Fruit fly (Drosophila melanogaster) whole organism, adult: ENCODE measurements around the gene Tnks.

Experiments
- CG11617 ChIP-seq: fragments of 200-800 bp; sonication (Bioruptor generic); optimal IDR thresholded peaks from 2 replicates; lab custom pipeline; 2017; ENCODE audit warnings: mild to moderate bottlenecking, missing biosample characterization, missing genetic modification reagents, missing genetic modification characterization
- CG12768 ChIP-seq: fragments of 200-800 bp; sonication (Bioruptor generic); optimal IDR thresholded peaks from 2 replicates; lab custom pipeline; 2017; ENCODE audit warnings: missing biosample characterization, missing genetic modification characterization, mild to moderate bottlenecking, moderate library complexity, missing genetic modification reagents
- CG14711 ChIP-seq: fragments of 200-800 bp; sonication (Bioruptor generic); optimal IDR thresholded peaks from 2 replicates; lab custom pipeline; 2018; ENCODE audit warnings: missing biosample characterization, mild to moderate bottlenecking, missing genetic modification characterization, moderate library complexity
- CG1620 ChIP-seq: fragments of 200-800 bp; sonication (Bioruptor generic); optimal IDR thresholded peaks from 2 replicates; lab custom pipeline; 2016; ENCODE audit warnings: missing biosample characterization, missing genetic modification characterization
- CG33017 ChIP-seq: fragments of 200-800 bp; sonication (Bioruptor generic); optimal IDR thresholded peaks from 2 replicates; lab custom pipeline; 2018; ENCODE audit warnings: missing biosample characterization, mild to moderate bottlenecking, missing genetic modification characterization, moderate library complexity
- CG5204 ChIP-seq: fragments of 200-800 bp; sonication (Bioruptor generic); optimal IDR thresholded peaks from 2 replicates; lab custom pipeline; 2016; ENCODE audit warnings: missing biosample characterization, missing genetic modification characterization
- CG7045 ChIP-seq: fragments of 200-800 bp; sonication (Bioruptor generic); optimal IDR thresholded peaks from 2 replicates; lab custom pipeline; 2017; ENCODE audit warnings: missing biosample characterization, mild to moderate bottlenecking, missing genetic modification characterization
- CG7101 ChIP-seq: fragments of 200-800 bp; sonication (Bioruptor generic); optimal IDR thresholded peaks from 2 replicates; lab custom pipeline; 2018; ENCODE audit warnings: missing biosample characterization, mild to moderate bottlenecking, missing genetic modification characterization, moderate library complexity
- Clk ChIP-seq: fragments of 200-800 bp; sonication (Bioruptor generic); optimal IDR thresholded peaks from 2 replicates; lab custom pipeline; 2017; ENCODE audit warnings: missing biosample characterization, missing genetic modification characterization
- Hr96 ChIP-seq: fragments of 200-800 bp; sonication (Bioruptor generic); optimal IDR thresholded peaks from 2 replicates; lab custom pipeline; 2016; ENCODE audit warnings: missing biosample characterization, missing genetic modification characterization
- Mnt ChIP-seq: fragments of 200-800 bp; sonication (Bioruptor generic); optimal IDR thresholded peaks from 2 replicates; lab custom pipeline; 2016; ENCODE audit warnings: missing biosample characterization, mild to moderate bottlenecking, missing genetic modification characterization
- bab1 ChIP-seq: fragments of 200-800 bp; sonication (Bioruptor generic); optimal IDR thresholded peaks from 3 replicates; lab custom pipeline; 2019; ENCODE audit warnings: missing biosample characterization, mild to moderate bottlenecking, missing genetic modification characterization, moderate library complexity
- cic ChIP-seq: fragments of 200-800 bp; sonication (Bioruptor generic); optimal IDR thresholded peaks from 2 replicates; lab custom pipeline; 2017; ENCODE audit warnings: missing biosample characterization, mild to moderate bottlenecking, missing genetic modification characterization, moderate library complexity
- cnc ChIP-seq, 2 experiments: fragments of >200 bp; optimal IDR thresholded peaks; 2 replicates each; lab custom pipeline; 2017
- kay ChIP-seq: fragments of 200-800 bp; sonication (Bioruptor generic); peaks from one replicate; lab custom pipeline; 2016; ENCODE audit warnings: missing biosample characterization, missing genetic modification characterization, borderline replicate concordance
- ovo ChIP-seq: fragments of 200-800 bp; sonication (Bioruptor generic); optimal IDR thresholded peaks from 2 replicates; lab custom pipeline; 2016; ENCODE audit warnings: missing biosample characterization, missing genetic modification characterization
- pad ChIP-seq: fragments of 200-800 bp; sonication (Bioruptor generic); optimal IDR thresholded peaks from 3 replicates; lab custom pipeline; 2017; ENCODE audit warnings: missing biosample characterization, missing genetic modification characterization, mild to moderate bottlenecking, moderate library complexity, missing genetic modification reagents
- tj ChIP-seq: fragments of 200-800 bp; sonication (Bioruptor generic); optimal IDR thresholded peaks from 3 replicates; lab custom pipeline; 2017; ENCODE audit warnings: missing biosample characterization, mild to moderate bottlenecking, missing genetic modification characterization, moderate library complexity
- toe ChIP-seq: fragments of 200-800 bp; sonication (Bioruptor generic); optimal IDR thresholded peaks from 2 replicates; lab custom pipeline; 2016; ENCODE audit warnings: missing biosample characterization, missing genetic modification characterization

Tnks gene

DNA sequence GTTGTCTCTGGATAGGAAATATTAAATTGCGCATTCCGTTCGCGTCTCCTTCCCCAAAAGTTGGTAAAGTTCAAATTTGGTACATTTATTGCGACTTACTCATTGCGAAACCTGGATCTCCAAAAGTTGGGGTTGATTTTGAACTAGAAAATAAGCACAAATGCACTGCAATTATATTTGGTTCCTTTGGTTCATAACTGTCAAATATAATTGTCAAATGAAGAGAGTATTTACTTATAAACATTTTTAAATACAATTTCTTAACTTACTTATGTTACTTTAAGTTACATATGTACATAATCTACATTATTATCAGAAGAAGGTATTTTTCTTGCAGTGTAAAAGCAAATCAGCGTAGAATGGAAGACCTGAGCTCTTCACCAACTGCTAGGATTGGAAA lies 30.5 kb downstream of the Tnks start:
- TF ChIP-seq pad (no peak), CG1620 (GFP tag; lab: Kevin White, UChicago) (no peak), CG33017 (tag; lab: Kevin White, UChicago) (no peak), Clk (GFP tag; lab: Kevin White, UChicago) (no peak)

DNA sequence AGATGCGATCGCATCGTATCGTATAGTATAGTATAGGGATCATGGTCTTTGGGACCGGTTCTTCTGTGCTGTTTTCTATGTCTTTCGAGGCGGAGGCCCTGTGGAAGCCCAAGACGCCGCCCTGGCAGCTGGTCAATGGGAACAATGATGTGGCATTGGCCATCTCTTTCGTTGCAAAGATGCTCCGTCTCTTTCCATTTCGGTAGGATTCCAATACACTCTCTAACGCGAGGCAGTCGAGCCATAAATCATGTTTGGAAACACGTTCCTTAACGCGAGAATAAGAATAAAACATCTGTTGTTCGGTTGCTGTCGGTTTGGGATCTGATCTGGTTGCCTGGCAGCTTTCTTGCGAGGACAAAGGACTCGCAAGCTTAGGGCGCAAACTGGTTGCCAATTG lies 32.4 kb downstream of the Tnks start:
- TF ChIP-seq cnc (optimal IDR thresholded peaks at IDR 0.05; lab: Kevin White, UChicago), result no peak
- TF ChIP-seq CG12768 (GFP tag; lab: Kevin White, UChicago), result no peak

DNA sequence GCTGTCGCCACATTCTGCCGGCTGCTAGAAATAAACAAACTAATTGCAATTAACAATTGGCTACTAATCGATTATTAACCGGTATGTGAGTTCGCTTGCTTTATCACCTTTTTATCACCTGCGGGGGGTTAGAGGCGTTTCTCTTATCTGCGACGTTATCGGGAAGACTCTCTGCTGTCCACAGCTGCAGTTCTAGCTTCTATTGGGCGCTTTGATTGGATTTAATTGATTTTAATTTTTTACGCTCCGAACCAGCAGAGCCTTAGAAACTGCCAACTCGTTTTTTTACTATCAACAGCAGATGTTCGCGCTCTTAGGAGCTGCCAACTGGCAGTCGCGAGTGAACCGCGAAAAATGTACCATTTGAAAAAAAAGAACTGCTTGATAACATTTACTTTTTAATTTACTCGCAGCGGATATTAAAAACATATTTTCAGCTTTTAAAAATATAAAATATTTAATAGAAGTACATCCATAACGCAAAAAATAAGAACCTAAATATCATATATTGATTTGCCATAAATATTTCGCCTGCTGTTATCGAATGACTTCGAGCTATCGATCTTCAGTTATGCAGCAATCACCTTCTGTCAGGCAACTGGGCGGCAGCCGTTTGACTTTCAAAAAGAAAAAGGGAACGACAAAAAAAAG lies 34.3 kb downstream of the Tnks start, which contains the start of gene Ssadh:
TSS of gene Ssadh (minus strand) at position 300 of the 651 bp plus-strand sequence.
- TF ChIP-seq CG5204 (GFP tag; lab: Kevin White, UChicago), result no peak
- no peak for TF ChIP-seq CG33017 (tag; lab: Kevin White, UChicago)
- TF ChIP-seq tj, result no peak
- TF ChIP-seq CG12768 (GFP tag; lab: Kevin White, UChicago), result no peak
- peak; percentile 43 for TF ChIP-seq toe
- TF ChIP-seq pad, result no peak
- peak; percentile 26 for TF ChIP-seq bab1 (GFP tag; lab: Kevin White, UChicago)
- TF ChIP-seq cic (GFP tag; lab: Kevin White, UChicago), result peak; percentile 43
- TF ChIP-seq CG7045 (GFP tag; lab: Kevin White, UChicago), result no peak
- no peak for TF ChIP-seq Hr96 (GFP tag; lab: Kevin White, UChicago)
- no peak for TF ChIP-seq ovo (GFP tag; lab: Kevin White, UChicago)
- peak; percentile 10 for TF ChIP-seq Mnt (GFP tag; lab: Kevin White, UChicago)

DNA sequence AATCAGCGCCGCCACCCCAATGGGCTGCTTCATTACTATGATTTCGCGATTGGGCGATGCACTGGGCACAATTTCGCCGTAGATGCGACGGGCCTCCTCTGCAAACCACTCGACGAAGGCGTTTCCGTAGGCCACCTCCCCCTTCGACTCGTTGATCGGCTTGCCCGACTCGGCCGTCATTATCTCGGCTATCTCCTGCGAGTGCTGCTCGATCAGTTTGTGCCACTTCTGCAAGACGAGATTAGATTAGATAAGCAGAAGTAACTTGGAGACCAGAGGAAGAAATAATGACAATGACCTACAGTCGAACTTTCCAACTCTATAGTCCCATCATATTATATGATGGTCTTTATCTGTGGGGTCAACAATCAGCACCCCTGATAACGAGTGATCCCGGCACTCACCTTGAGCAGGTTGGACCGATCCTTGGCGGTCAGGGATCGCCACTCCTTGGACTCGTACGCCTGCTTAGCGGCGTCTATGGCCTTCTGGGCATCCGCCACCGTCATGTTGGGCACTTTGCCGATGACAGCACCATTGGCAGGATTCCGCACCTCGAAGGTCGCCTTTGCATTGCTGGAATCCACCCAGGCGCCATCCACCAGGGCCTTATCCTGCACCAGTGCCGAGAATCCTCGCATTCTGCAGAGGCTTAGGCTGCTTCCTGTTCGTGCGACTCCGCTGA lies 35.0 kb downstream of the Tnks start:
- TF ChIP-seq CG1620 (GFP tag; lab: Kevin White, UChicago) (no peak), kay (GFP tag; lab: Kevin White, UChicago) (no peak), CG7101 (tag; lab: Kevin White, UChicago) (no peak), CG33017 (tag; lab: Kevin White, UChicago) (no peak), CG12768 (GFP tag; lab: Kevin White, UChicago) (no peak), ovo (GFP tag; lab: Kevin White, UChicago) (no peak), CG11617 (GFP tag; lab: Kevin White, UChicago) (no peak), bab1 (GFP tag; lab: Kevin White, UChicago) (no peak), cic (GFP tag; lab: Kevin White, UChicago) (no peak), Mnt (GFP tag; lab: Kevin White, UChicago) (no peak)

DNA sequence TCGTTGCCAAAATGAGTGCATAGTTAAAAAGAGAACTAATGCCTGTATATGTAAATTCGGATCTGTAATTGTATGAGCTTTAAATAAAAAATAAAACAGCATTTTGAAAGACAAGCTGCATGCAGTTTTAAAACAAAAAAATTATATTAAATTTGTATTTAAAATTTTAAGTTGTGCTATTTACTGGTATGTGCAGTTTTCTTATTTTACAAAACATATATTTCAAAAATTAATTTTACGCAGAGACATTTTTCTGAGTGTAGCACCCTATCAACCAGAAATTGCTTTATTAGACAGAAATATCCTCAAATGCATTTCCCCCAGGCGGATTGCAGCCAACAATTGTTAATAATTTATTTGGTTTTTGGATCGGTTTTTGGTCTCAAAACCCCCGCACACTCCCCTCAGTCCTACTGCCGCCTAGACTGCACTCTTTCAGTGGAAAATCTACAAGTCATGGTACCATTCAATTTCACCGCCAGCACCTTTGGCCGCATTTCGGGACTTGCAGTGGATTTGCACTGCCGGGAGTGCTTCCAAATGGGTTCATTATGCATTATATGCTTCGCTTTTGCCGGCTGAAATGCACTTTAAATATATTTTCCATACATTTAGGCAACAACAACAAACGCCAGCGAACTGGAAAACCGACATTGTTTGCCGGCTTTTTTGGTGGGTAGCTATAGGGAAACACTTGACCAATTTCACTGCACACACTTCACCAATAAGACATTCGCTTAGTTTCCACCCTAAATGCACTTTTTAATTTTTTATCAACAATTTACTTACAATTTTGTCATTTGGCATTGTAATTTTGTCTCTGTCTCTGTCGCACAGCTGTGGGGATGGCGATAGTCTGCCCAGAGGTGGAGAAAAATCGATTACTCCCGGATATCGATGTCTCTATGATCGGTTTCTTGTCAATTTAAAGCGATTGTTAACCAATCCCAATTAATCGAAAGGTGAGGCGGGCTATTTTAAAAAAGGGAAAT lies 37.0 kb downstream of the Tnks start, which contains the start of gene Npl4:
TSS of gene Npl4 (minus strand) at position 863 of the 992 bp plus-strand sequence.
- TF ChIP-seq cnc (optimal IDR thresholded peaks at IDR 0.05; lab: Kevin White, UChicago), result peak; percentile 97 to 99
- TF ChIP-seq CG7045 (GFP tag; lab: Kevin White, UChicago), result no peak
- peak; percentile 8 for TF ChIP-seq CG1620 (GFP tag; lab: Kevin White, UChicago)
- TF ChIP-seq CG33017 (tag; lab: Kevin White, UChicago), result no peak
- no peak for TF ChIP-seq CG5204 (GFP tag; lab: Kevin White, UChicago)
- TF ChIP-seq Clk (GFP tag; lab: Kevin White, UChicago), result no peak
- peak; percentile 34 for TF ChIP-seq bab1 (GFP tag; lab: Kevin White, UChicago)
- TF ChIP-seq CG12768 (GFP tag; lab: Kevin White, UChicago), result peak; percentile 26
- peak; percentile 12 for TF ChIP-seq CG11617 (GFP tag; lab: Kevin White, UChicago)
- TF ChIP-seq tj, result no peak
- TF ChIP-seq pad, result no peak
- peak; percentile 26 for TF ChIP-seq CG14711 (tag; lab: Kevin White, UChicago)

DNA sequence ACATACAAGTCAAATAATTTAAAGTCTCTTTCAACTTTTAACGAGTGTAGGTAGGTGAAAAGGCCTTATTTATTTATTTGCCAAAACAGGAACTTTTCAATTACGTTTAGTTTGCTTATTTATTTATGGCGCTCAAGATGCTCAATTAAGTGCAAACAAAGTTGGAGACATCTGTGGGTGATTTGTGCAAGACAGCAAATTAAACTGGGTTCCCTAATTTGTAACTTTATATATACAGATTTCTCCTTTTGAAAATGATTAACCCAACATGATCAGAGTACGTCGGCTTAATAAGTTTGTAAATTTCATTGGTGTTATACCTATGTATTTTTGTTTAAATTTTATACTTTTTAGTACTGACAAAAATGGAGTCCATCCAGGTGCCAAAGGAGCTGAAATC lies 43.0 kb downstream of the Tnks start, which contains the start of gene CG5071:
TSS of gene CG5071 (plus strand) at position 301 of the 400 bp plus-strand sequence.
- TF ChIP-seq Hr96 (GFP tag; lab: Kevin White, UChicago), result no peak
- no peak for TF ChIP-seq CG12768 (GFP tag; lab: Kevin White, UChicago)
- TF ChIP-seq tj, result no peak
- TF ChIP-seq pad, result no peak
- TF ChIP-seq cic (GFP tag; lab: Kevin White, UChicago), result no peak
- no peak for TF ChIP-seq CG14711 (tag; lab: Kevin White, UChicago)
- TF ChIP-seq CG7045 (GFP tag; lab: Kevin White, UChicago), result no peak
- no peak for TF ChIP-seq ovo (GFP tag; lab: Kevin White, UChicago)
- no peak for TF ChIP-seq CG5204 (GFP tag; lab: Kevin White, UChicago)
- TF ChIP-seq toe, result no peak
- no peak for TF ChIP-seq bab1 (GFP tag; lab: Kevin White, UChicago)
- TF ChIP-seq kay (GFP tag; lab: Kevin White, UChicago), result no peak
- no peak for TF ChIP-seq cnc (optimal IDR thresholded peaks at IDR 0.05; lab: Kevin White, UChicago)
- no peak for TF ChIP-seq Clk (GFP tag; lab: Kevin White, UChicago)
- no peak for TF ChIP-seq CG7101 (tag; lab: Kevin White, UChicago)
- TF ChIP-seq CG11617 (GFP tag; lab: Kevin White, UChicago), result no peak
- no peak for TF ChIP-seq Mnt (GFP tag; lab: Kevin White, UChicago)
- no peak for TF ChIP-seq CG33017 (tag; lab: Kevin White, UChicago)
